Fruit fly (Drosophila melanogaster) whole organism, wandering third instar larva: Measurements from ENCODE around the gene CG3224.

Experiments
- Abd-B ChIP-seq: fragments of >200 bp; optimal IDR thresholded peaks from 2 replicates; lab custom pipeline; 2017; ENCODE audit warnings: missing biosample characterization, missing genetic modification characterization
- CG32264 ChIP-seq: fragments of 200-800 bp; sonication (Bioruptor generic); optimal IDR thresholded peaks from 2 replicates; lab custom pipeline; 2016; ENCODE audit warnings: missing biosample characterization, missing genetic modification characterization
- CG9705 ChIP-seq: fragments of 200-800 bp; sonication (Bioruptor generic); optimal IDR thresholded peaks from 2 replicates; lab custom pipeline; 2018; ENCODE audit warnings: missing biosample characterization, mild to moderate bottlenecking, missing genetic modification characterization
- CrebA ChIP-seq: fragments of 200-800 bp; sonication (Bioruptor generic); optimal IDR thresholded peaks from 2 replicates; lab custom pipeline; 2016; ENCODE audit warnings: missing biosample characterization, mild to moderate bottlenecking, missing genetic modification characterization, borderline replicate concordance
- Dif ChIP-seq: fragments of 200-275, 200-300 bp; sonication (Bioruptor generic); optimal IDR thresholded peaks from 2 replicates; lab custom pipeline; 2018; ENCODE audit warnings: missing biosample characterization, missing genetic modification characterization; ENCODE audit not compliant: partially characterized antibody
- GATAd ChIP-seq: sonication (Bioruptor generic); optimal IDR thresholded peaks from 2 replicates; lab custom pipeline; 2016; ENCODE audit warnings: missing biosample characterization, missing genetic modification characterization
- HLH106 ChIP-seq: fragments of 200-800 bp; optimal IDR thresholded peaks from 3 replicates; lab custom pipeline; 2019; ENCODE audit warnings: missing biosample characterization, mild to moderate bottlenecking, missing genetic modification characterization, moderate library complexity
- Hnf4 ChIP-seq: fragments of 200-800 bp; sonication (Bioruptor generic); optimal IDR thresholded peaks from 2 replicates; lab custom pipeline; 2016; ENCODE audit warnings: missing biosample characterization, mild to moderate bottlenecking, missing genetic modification characterization
- Hr78 ChIP-seq: fragments of >200 bp; optimal IDR thresholded peaks from 2 replicates; lab custom pipeline; 2017; ENCODE audit warnings: missing biosample characterization, missing genetic modification characterization
- Hr83 ChIP-seq: fragments of 200-300 bp; sonication (Bioruptor generic); optimal IDR thresholded peaks from 2 replicates; lab custom pipeline; 2016; ENCODE audit warnings: missing biosample characterization, mild to moderate bottlenecking, missing genetic modification characterization, moderate library complexity; ENCODE audit not compliant: poor library complexity, severe bottlenecking
- Jra ChIP-seq: sonication (Bioruptor generic); optimal IDR thresholded peaks from 2 replicates; lab custom pipeline; 2016; ENCODE audit warnings: missing biosample characterization, missing genetic modification characterization
- Mio ChIP-seq: sonication (Bioruptor generic); optimal IDR thresholded peaks from 2 replicates; lab custom pipeline; 2016; ENCODE audit warnings: missing biosample characterization, missing genetic modification characterization
- Myc ChIP-seq: fragments of >200 bp; optimal IDR thresholded peaks from 2 replicates; lab custom pipeline; 2017
- N ChIP-seq: fragments of >200 bp; optimal IDR thresholded peaks from 2 replicates; lab custom pipeline; 2018; ENCODE audit warnings: missing biosample characterization, missing external identifiers, missing genetic modification characterization
- OdsH ChIP-seq: fragments of 200-800 bp; sonication (Bioruptor generic); optimal IDR thresholded peaks from 2 replicates; lab custom pipeline; 2016; ENCODE audit warnings: missing biosample characterization, mild to moderate bottlenecking, missing genetic modification characterization
- Rel ChIP-seq, 2 experiments: fragments of 200-800 bp; sonication (Bioruptor generic) in 1 of 2; optimal IDR thresholded peaks; 2 replicates in 1 of 2; 3 replicates in 1 of 2; lab custom pipeline; 2016 to 2019; ENCODE audit warnings: mild to moderate bottlenecking in 2 of 2, missing biosample characterization in 2 of 2, missing genetic modification characterization in 2 of 2, moderate library complexity in 1 of 2
- Sp1 ChIP-seq: fragments of 200-800 bp; sonication (Bioruptor generic); optimal IDR thresholded peaks from 3 replicates; lab custom pipeline; 2019; ENCODE audit warnings: missing biosample characterization, mild to moderate bottlenecking, missing genetic modification characterization, moderate library complexity
- Vsx2 ChIP-seq: fragments of 200-300, 225-300 bp; sonication (Bioruptor generic); optimal IDR thresholded peaks from 2 replicates; lab custom pipeline; 2018; ENCODE audit warnings: missing biosample characterization, missing genetic modification characterization; ENCODE audit not compliant: partially characterized antibody
- br ChIP-seq: fragments of 200-800 bp; sonication (Bioruptor generic); optimal IDR thresholded peaks from 2 replicates; lab custom pipeline; 2016; ENCODE audit warnings: missing biosample characterization, missing genetic modification characterization
- brk ChIP-seq: fragments of 200-800 bp; sonication (Bioruptor generic); optimal IDR thresholded peaks from 2 replicates; lab custom pipeline; 2016; ENCODE audit warnings: missing biosample characterization, mild to moderate bottlenecking, missing genetic modification characterization
- dl ChIP-seq, 2 experiments: fragments of 175-275, 200-275 bp in 1 of 2; fragments of 200-275 bp in 1 of 2; sonication (Bioruptor generic); optimal IDR thresholded peaks; lab custom pipeline; 2018; ENCODE audit warnings: mild to moderate bottlenecking in 2 of 2, missing biosample characterization in 2 of 2, missing genetic modification characterization in 2 of 2, moderate library complexity in 2 of 2; ENCODE audit not compliant: partially characterized antibody in 2 of 2, insufficient read depth in 1 of 2
- dsf ChIP-seq: sonication (Bioruptor generic); optimal IDR thresholded peaks from 2 replicates; lab custom pipeline; 2016; ENCODE audit warnings: missing biosample characterization, missing genetic modification characterization, borderline replicate concordance
- ey ChIP-seq: fragments of 200-800 bp; sonication (Bioruptor generic); optimal IDR thresholded peaks from 2 replicates; lab custom pipeline; 2016; ENCODE audit warnings: missing biosample characterization, missing genetic modification characterization
- foxo ChIP-seq, 2 experiments: fragments of 200-800 bp; sonication (Bioruptor generic); optimal IDR thresholded peaks; 2 replicates in 1 of 2; 3 replicates in 1 of 2; lab custom pipeline; 2016 to 2017; ENCODE audit warnings: missing biosample characterization in 2 of 2, missing genetic modification characterization in 2 of 2
- fru ChIP-seq: fragments of 200-800 bp; sonication (Bioruptor generic); optimal IDR thresholded peaks from 3 replicates; lab custom pipeline; 2016; ENCODE audit warnings: missing biosample characterization, mild to moderate bottlenecking, missing genetic modification characterization
- h ChIP-seq: fragments of 200-800 bp; sonication (Bioruptor generic); optimal IDR thresholded peaks from 3 replicates; lab custom pipeline; 2016; ENCODE audit warnings: missing biosample characterization, mild to moderate bottlenecking, missing genetic modification characterization
- jim ChIP-seq: fragments of 175-275, 200-325 bp; sonication (Bioruptor generic); optimal IDR thresholded peaks from 2 replicates; lab custom pipeline; 2016; ENCODE audit warnings: missing biosample characterization, mild to moderate bottlenecking, missing genetic modification characterization
- lola ChIP-seq: fragments of >200 bp; optimal IDR thresholded peaks from 2 replicates; lab custom pipeline; 2017; ENCODE audit warnings: missing biosample characterization, missing genetic modification characterization
- pan ChIP-seq: fragments of >200 bp; optimal IDR thresholded peaks from 2 replicates; lab custom pipeline; 2017
- psq ChIP-seq: fragments of 200-800 bp; sonication (Bioruptor generic); optimal IDR thresholded peaks from 3 replicates; lab custom pipeline; 2017; ENCODE audit warnings: missing biosample characterization, mild to moderate bottlenecking, missing genetic modification characterization, moderate library complexity
- sage ChIP-seq: fragments of 200-800 bp; sonication (Bioruptor generic); optimal IDR thresholded peaks from 2 replicates; lab custom pipeline; 2016; ENCODE audit warnings: missing biosample characterization, mild to moderate bottlenecking, missing genetic modification characterization
- sv ChIP-seq: fragments of 200-800 bp; sonication (Bioruptor generic); optimal IDR thresholded peaks from 3 replicates; lab custom pipeline; 2016; ENCODE audit warnings: missing biosample characterization, missing genetic modification characterization
- tai ChIP-seq: sonication (Bioruptor generic); optimal IDR thresholded peaks from 2 replicates; lab custom pipeline; 2016; ENCODE audit warnings: missing biosample characterization, missing genetic modification characterization
- usp ChIP-seq: fragments of >200 bp; optimal IDR thresholded peaks from 2 replicates; lab custom pipeline; 2017; ENCODE audit warnings: missing biosample characterization, missing genetic modification characterization
- woc ChIP-seq: sonication (Bioruptor generic); optimal IDR thresholded peaks from 2 replicates; lab custom pipeline; 2016; ENCODE audit warnings: missing biosample characterization, mild to moderate bottlenecking, missing genetic modification characterization

The CG3224 gene

dm6 chrX:6641602-6642001, 19.7 kb downstream of the CG3224 start:
- TF ChIP-seq woc (GFP tag; lab: Kevin White, UChicago): no peak
- no peak for TF ChIP-seq OdsH (GFP tag; lab: Kevin White, UChicago)
- no peak for TF ChIP-seq usp (GFP tag; lab: Kevin White, UChicago)
- peak; percentile 7 for TF ChIP-seq h (GFP tag; lab: Kevin White, UChicago)
- TF ChIP-seq fru: peak; percentile 38
- peak; percentile 39 for TF ChIP-seq ey (GFP tag; lab: Kevin White, UChicago)
- no peak for TF ChIP-seq Hr83
- TF ChIP-seq brk (GFP tag; lab: Kevin White, UChicago): no peak
- TF ChIP-seq Mio (GFP tag; lab: Kevin White, UChicago): no peak
- no peak for TF ChIP-seq Hnf4 (GFP tag; lab: Kevin White, UChicago)
- TF ChIP-seq CG32264: no peak
- TF ChIP-seq lola (GFP tag; lab: Kevin White, UChicago): no peak
- peak in 1 of 2 experiments; percentile 56 for TF ChIP-seq foxo (GFP tag; optimal IDR thresholded peaks at IDR 0.05; lab: Kevin White, UChicago)
- TF ChIP-seq Dif (GFP tag; lab: Kevin White, UChicago): no peak
- TF ChIP-seq dsf: no peak
- TF ChIP-seq Vsx2 (GFP tag; lab: Kevin White, UChicago): no peak
- TF ChIP-seq Sp1 (GFP tag; lab: Kevin White, UChicago): no peak
- no peak for TF ChIP-seq Rel (GFP tag; optimal IDR thresholded peaks at IDR 0.05; lab: Kevin White, UChicago)
- no peak for TF ChIP-seq Rel (tag; optimal IDR thresholded peaks at IDR 0.05; lab: Kevin White, UChicago)
- no peak for TF ChIP-seq pan
- no peak for TF ChIP-seq sage (GFP tag; lab: Kevin White, UChicago)
- TF ChIP-seq Abd-B (GFP tag; lab: Kevin White, UChicago): no peak
- no peak for TF ChIP-seq sv
- TF ChIP-seq Jra (GFP tag; lab: Kevin White, UChicago): no peak
- TF ChIP-seq CrebA (GFP tag; lab: Kevin White, UChicago): no peak
- TF ChIP-seq Hr78 (GFP tag; lab: Kevin White, UChicago): no peak
- TF ChIP-seq psq: no peak
- no peak for TF ChIP-seq N (GFP tag; lab: Kevin White, UChicago)

dm6 chrX:6638123-6638522, 23.1 kb downstream of the CG3224 start:
- TF ChIP-seq Dif (GFP tag; lab: Kevin White, UChicago) (no peak), GATAd (GFP tag; lab: Kevin White, UChicago) (no peak), CG9705 (GFP tag; lab: Kevin White, UChicago) (no peak), h (GFP tag; lab: Kevin White, UChicago) (no peak), dl (GFP tag; optimal IDR thresholded peaks at IDR 0.05; lab: Kevin White, UChicago; ENCODE audit: insufficient read depth in 1 of 2, partially characterized antibody in 2 of 2) (no peak), Abd-B (GFP tag; lab: Kevin White, UChicago) (no peak), Myc (lab: Kevin White, UChicago) (no peak), tai (no peak), Hr83 (no peak), fru (no peak), Mio (GFP tag; lab: Kevin White, UChicago) (no peak), br (GFP tag; lab: Kevin White, UChicago) (no peak), jim (GFP tag; lab: Kevin White, UChicago) (no peak), dsf (no peak)

- no peak for TF ChIP-seq pan
- TF ChIP-seq Abd-B (GFP tag; lab: Kevin White, UChicago): no peak
- TF ChIP-seq dsf: no peak
- no peak for TF ChIP-seq br (GFP tag; lab: Kevin White, UChicago)
- TF ChIP-seq Jra (GFP tag; lab: Kevin White, UChicago): no peak
- no peak for TF ChIP-seq fru
- TF ChIP-seq GATAd (GFP tag; lab: Kevin White, UChicago): no peak
- TF ChIP-seq CG32264: no peak
- TF ChIP-seq CrebA (GFP tag; lab: Kevin White, UChicago): no peak
- TF ChIP-seq Vsx2 (GFP tag; lab: Kevin White, UChicago): no peak
- TF ChIP-seq Dif (GFP tag; lab: Kevin White, UChicago): no peak
- no peak for TF ChIP-seq sv
- TF ChIP-seq jim (GFP tag; lab: Kevin White, UChicago): no peak
- no peak for TF ChIP-seq Myc (lab: Kevin White, UChicago)
- no peak for TF ChIP-seq HLH106
- no peak for TF ChIP-seq ey (GFP tag; lab: Kevin White, UChicago)
Measured at dm6 chrX:6633659-6634058, 27.6 kb downstream of the CG3224 start, which contains the start of gene CG14443. Gene CG14443 (plus strand): TSS chrX:6633959.
